Worm (Caenorhabditis elegans): Measurements from ENCODE around the gene afmd-2.

Gene afmd-2

ce11 chrIV:13549350-13549749, 40.3 kb downstream of the afmd-2 start:
- TF ChIP-seq F13C5.2 (tag; optimal IDR thresholded peaks at IDR 0.05) (peak; percentile 30), hmbx-1 (tag; optimal IDR thresholded peaks at IDR 0.05) (peak; percentile 21), tra-4 (tag; optimal IDR thresholded peaks at IDR 0.05) (no peak), ama-1 (optimal IDR thresholded peaks at IDR 0.05) (no peak), aly-1 (tag; optimal IDR thresholded peaks at IDR 0.05) (no peak)

ce11 chrIV:13554350-13554749, 45.3 kb downstream of the afmd-2 start:
- no peak for TF ChIP-seq tbx-37 (GFP tag; conservative IDR thresholded peaks at IDR 0.05)
- no peak for TF ChIP-seq sea-1 (GFP tag; conservative IDR thresholded peaks at IDR 0.05)
- no peak for TF ChIP-seq scrt-1 (GFP tag; IDR thresholded peaks at IDR 0.05)
- no peak for TF ChIP-seq hmbx-1 (tag; optimal IDR thresholded peaks at IDR 0.05)
- TF ChIP-seq tbx-11 (GFP tag; IDR thresholded peaks at IDR 0.05): no peak
- no peak for TF ChIP-seq flt-1 (GFP tag; IDR thresholded peaks at IDR 0.05)
- TF ChIP-seq ceh-13 (GFP tag; optimal IDR thresholded peaks at IDR 0.05): no peak
- TF ChIP-seq ama-1 (optimal IDR thresholded peaks at IDR 0.05): no peak
- TF ChIP-seq ets-7 (tag; optimal IDR thresholded peaks at IDR 0.05): no peak
- TF ChIP-seq hnd-1 (tag; optimal IDR thresholded peaks at IDR 0.05): no peak
- no peak for TF ChIP-seq hmg-4 (GFP tag; optimal IDR thresholded peaks at IDR 0.05)
- TF ChIP-seq F13C5.2 (tag; optimal IDR thresholded peaks at IDR 0.05): no peak
- no peak for TF ChIP-seq tra-4 (tag; optimal IDR thresholded peaks at IDR 0.05)
- TF ChIP-seq aly-1 (tag; optimal IDR thresholded peaks at IDR 0.05): no peak
- no peak for TF ChIP-seq pes-1 (GFP tag; IDR thresholded peaks at IDR 0.05)
- no peak for TF ChIP-seq ceh-36 (tag; optimal IDR thresholded peaks at IDR 0.05)
- TF ChIP-seq B0310.2 (tag; optimal IDR thresholded peaks at IDR 0.05): no peak

- TF ChIP-seq B0310.2 (tag; optimal IDR thresholded peaks at IDR 0.05) (no peak), sea-1 (GFP tag; conservative IDR thresholded peaks at IDR 0.05) (no peak), ceh-36 (tag; optimal IDR thresholded peaks at IDR 0.05) (no peak), pes-1 (GFP tag; IDR thresholded peaks at IDR 0.05) (no peak)
Measured at ce11 chrIV:13555508-13555907, 46.5 kb downstream of the afmd-2 start.

- no peak for TF ChIP-seq hmbx-1 (tag; optimal IDR thresholded peaks at IDR 0.05)
- no peak for TF ChIP-seq tbx-11 (GFP tag; IDR thresholded peaks at IDR 0.05)
- no peak for TF ChIP-seq aly-1 (tag; optimal IDR thresholded peaks at IDR 0.05)
- TF ChIP-seq flt-1 (GFP tag; IDR thresholded peaks at IDR 0.05): no peak
- TF ChIP-seq pes-1 (GFP tag; IDR thresholded peaks at IDR 0.05): no peak
- no peak for TF ChIP-seq ceh-13 (GFP tag; optimal IDR thresholded peaks at IDR 0.05)
- TF ChIP-seq sea-1 (GFP tag; conservative IDR thresholded peaks at IDR 0.05): no peak
- TF ChIP-seq ama-1 (optimal IDR thresholded peaks at IDR 0.05): no peak
- TF ChIP-seq F13C5.2 (tag; optimal IDR thresholded peaks at IDR 0.05): no peak
- no peak for TF ChIP-seq tbx-37 (GFP tag; conservative IDR thresholded peaks at IDR 0.05)
- no peak for TF ChIP-seq tra-4 (tag; optimal IDR thresholded peaks at IDR 0.05)
Measured at ce11 chrIV:13557393-13557792, 48.4 kb downstream of the afmd-2 start.

- TF ChIP-seq flt-1 (GFP tag; IDR thresholded peaks at IDR 0.05) (no peak), tra-4 (tag; optimal IDR thresholded peaks at IDR 0.05) (no peak), ama-1 (optimal IDR thresholded peaks at IDR 0.05) (no peak), sea-1 (GFP tag; conservative IDR thresholded peaks at IDR 0.05) (no peak), hnd-1 (tag; optimal IDR thresholded peaks at IDR 0.05) (no peak), pes-1 (GFP tag; IDR thresholded peaks at IDR 0.05) (no peak), tbx-11 (GFP tag; IDR thresholded peaks at IDR 0.05) (no peak), ets-7 (tag; optimal IDR thresholded peaks at IDR 0.05) (no peak), F13C5.2 (tag; optimal IDR thresholded peaks at IDR 0.05) (no peak), scrt-1 (GFP tag; IDR thresholded peaks at IDR 0.05) (no peak), hmg-4 (GFP tag; optimal IDR thresholded peaks at IDR 0.05) (no peak), tbx-37 (GFP tag; conservative IDR thresholded peaks at IDR 0.05) (no peak)
Measured at ce11 chrIV:13559020-13559419, 50.0 kb downstream of the afmd-2 start.

- no peak for TF ChIP-seq hnd-1 (tag; optimal IDR thresholded peaks at IDR 0.05)
Measured at ce11 chrIV:13561629-13562028, 52.6 kb downstream of the afmd-2 start, which contains the start of the genes Y45F10B.13 and qui-1. TSS of gene Y45F10B.13 (minus strand) at chrIV:13561729. TSS of gene qui-1 (plus strand) at chrIV:13561861.
